Fruit fly (Drosophila melanogaster) whole organism, pupa: ENCODE results near the gene CG11791.
A peak's percentile ranks its signal among the peaks of the same experiment; 100 is the strongest.

ENCODE experiments used
- CG10348 ChIP-seq: fragments of 200-800 bp; sonication (Bioruptor generic); IDR thresholded peaks from 2 replicates; pipeline ENCODE4 v1.3.6; 2022; ENCODE audit warnings: missing biosample characterization, missing genetic modification characterization
- CG12605 ChIP-seq: fragments of 200-800 bp; sonication (Bioruptor generic); IDR thresholded peaks from 2 replicates; pipeline ENCODE4 v1.3.6; 2022; ENCODE audit warnings: missing biosample characterization, missing genetic modification characterization
- CG13204 ChIP-seq: fragments of 200-800 bp; sonication (Bioruptor generic); optimal IDR thresholded peaks from 2 replicates; lab custom pipeline; 2018; ENCODE audit warnings: missing biosample characterization, mild to moderate bottlenecking, missing genetic modification characterization, moderate library complexity
- CG14655 ChIP-seq: fragments of 200-800 bp; sonication (Bioruptor generic); optimal IDR thresholded peaks from 3 replicates; lab custom pipeline; 2017; ENCODE audit warnings: mild to moderate bottlenecking, missing biosample characterization, missing genetic modification reagents, missing genetic modification characterization
- CG15710 ChIP-seq: fragments of 200-800 bp; sonication (Bioruptor generic); optimal IDR thresholded peaks from 2 replicates; lab custom pipeline; 2018; ENCODE audit warnings: missing biosample characterization, mild to moderate bottlenecking, missing genetic modification characterization, moderate library complexity
- CG17806 ChIP-seq: fragments of 200-800 bp; sonication (Bioruptor generic); optimal IDR thresholded peaks from 2 replicates; lab custom pipeline; 2018; ENCODE audit warnings: missing biosample characterization, mild to moderate bottlenecking, missing genetic modification characterization, moderate library complexity
- CG32121 ChIP-seq: fragments of 200-800 bp; sonication (Bioruptor generic); IDR thresholded peaks from 2 replicates; pipeline ENCODE4 v1.3.6; 2022; ENCODE audit warnings: missing biosample characterization, missing genetic modification characterization
- CG34367 ChIP-seq: fragments of 200-800 bp; sonication (Bioruptor generic); optimal IDR thresholded peaks from 2 replicates; lab custom pipeline; 2018; ENCODE audit warnings: missing biosample characterization, mild to moderate bottlenecking, missing genetic modification characterization
- CG4496 ChIP-seq: fragments of 200-800 bp; sonication (Bioruptor generic); IDR thresholded peaks from 3 replicates; pipeline ENCODE4 v1.3.6; 2022; ENCODE audit warnings: missing biosample characterization, missing genetic modification characterization
- CG8159 ChIP-seq: fragments of 200-800 bp; sonication (Bioruptor generic); optimal IDR thresholded peaks from 3 replicates; lab custom pipeline; 2018; ENCODE audit warnings: missing biosample characterization, mild to moderate bottlenecking, missing genetic modification characterization, moderate library complexity
- CG8301 ChIP-seq: fragments of 200-800 bp; sonication (Bioruptor generic); optimal IDR thresholded peaks from 2 replicates; lab custom pipeline; 2018; ENCODE audit warnings: missing biosample characterization, mild to moderate bottlenecking, missing genetic modification characterization
- CG9948 ChIP-seq: fragments of 200-800 bp; sonication (Bioruptor generic); optimal IDR thresholded peaks from 2 replicates; lab custom pipeline; 2018; ENCODE audit warnings: missing biosample characterization, mild to moderate bottlenecking, missing genetic modification characterization, moderate library complexity
- D1 ChIP-seq: fragments of 200-800 bp; sonication (Bioruptor generic); optimal IDR thresholded peaks from 2 replicates; lab custom pipeline; 2018; ENCODE audit warnings: missing biosample characterization, mild to moderate bottlenecking, missing genetic modification characterization, moderate library complexity
- EcR ChIP-seq: fragments of 200-800 bp; sonication (Bioruptor generic); optimal IDR thresholded peaks from 3 replicates; lab custom pipeline; 2019; ENCODE audit warnings: missing biosample characterization, missing genetic modification characterization, mild to moderate bottlenecking, moderate library complexity, missing genetic modification reagents
- Ets98B ChIP-seq: fragments of 200-800 bp; sonication (Bioruptor generic); IDR thresholded peaks from 2 replicates; pipeline ENCODE4 v1.3.6; 2022; ENCODE audit warnings: missing biosample characterization, missing genetic modification characterization
- Pif1A ChIP-seq: fragments of 200-800 bp; sonication (Bioruptor generic); optimal IDR thresholded peaks from 3 replicates; lab custom pipeline; 2016; ENCODE audit warnings: missing biosample characterization, missing genetic modification characterization
- Pif1B ChIP-seq: fragments of 200-800 bp; sonication (Bioruptor generic); optimal IDR thresholded peaks from 3 replicates; lab custom pipeline; 2016; ENCODE audit warnings: missing biosample characterization, missing genetic modification characterization
- Snoo ChIP-seq: fragments of 200-800 bp; sonication (Bioruptor generic); optimal IDR thresholded peaks from 3 replicates; lab custom pipeline; 2017; ENCODE audit warnings: missing biosample characterization, mild to moderate bottlenecking, missing genetic modification characterization, inconsistent platforms
- fd96Ca ChIP-seq: fragments of 200-800 bp; sonication (Bioruptor generic); IDR thresholded peaks from 3 replicates; pipeline ENCODE4 v1.3.6; 2022; ENCODE audit warnings: missing biosample characterization, missing genetic modification characterization
- gl ChIP-seq: fragments of 200-800 bp; sonication (Bioruptor generic); optimal IDR thresholded peaks from 2 replicates; lab custom pipeline; 2018; ENCODE audit warnings: missing biosample characterization, mild to moderate bottlenecking, missing genetic modification characterization
- rn ChIP-seq: fragments of 200-800 bp; sonication (Bioruptor generic); IDR thresholded peaks from 2 replicates; pipeline ENCODE4 v1.3.6; 2022; ENCODE audit warnings: missing biosample characterization, missing genetic modification characterization

Gene CG11791

dm6 chr3R:25060462-25060861 is 11.0 kb downstream of the CG11791 start:
- TF ChIP-seq EcR (GFP tag; lab: Kevin White, UChicago) (no peak), CG13204 (GFP tag; lab: Kevin White, UChicago) (no peak), CG14655 (GFP tag; lab: Kevin White, UChicago) (no peak), Pif1B (GFP tag; lab: Kevin White, UChicago) (no peak), Snoo (tag; lab: Kevin White, UChicago) (no peak), rn (no peak), gl (tag; lab: Kevin White, UChicago) (no peak), CG15710 (no peak), D1 (tag; lab: Kevin White, UChicago) (no peak), CG8301 (tag; lab: Kevin White, UChicago) (no peak), Pif1A (GFP tag; lab: Kevin White, UChicago) (no peak), CG4496 (GFP tag; lab: Robert Waterston, UW) (no peak), CG34367 (tag; lab: Kevin White, UChicago) (no peak)

- TF ChIP-seq fd96Ca (GFP tag; lab: Robert Waterston, UW) (no peak), CG17806 (tag; lab: Kevin White, UChicago) (no peak), CG32121 (no peak), CG13204 (GFP tag; lab: Kevin White, UChicago) (no peak)
These were observed 15.8 kb downstream of the CG11791 start, which contains the start of the genes veli and PQBP1 for dm6 chr3R:25064907-25065841. TSS of gene veli (minus strand) at chr3R:25065591. TSS of gene PQBP1 (plus strand) at chr3R:25065791.

- TF ChIP-seq CG17806 (tag; lab: Kevin White, UChicago) (no peak), Snoo (tag; lab: Kevin White, UChicago) (no peak), CG14655 (GFP tag; lab: Kevin White, UChicago) (no peak), CG15710 (no peak), CG8159 (tag; lab: Kevin White, UChicago) (no peak), Pif1B (GFP tag; lab: Kevin White, UChicago) (no peak), CG10348 (GFP tag; lab: Robert Waterston, UW) (no peak), CG12605 (no peak), CG32121 (no peak), CG9948 (tag; lab: Kevin White, UChicago) (no peak), Ets98B (GFP tag; lab: Robert Waterston, UW) (no peak), Pif1A (GFP tag; lab: Kevin White, UChicago) (no peak), CG4496 (GFP tag; lab: Robert Waterston, UW) (no peak), gl (tag; lab: Kevin White, UChicago) (no peak), CG13204 (GFP tag; lab: Kevin White, UChicago) (no peak), CG8301 (tag; lab: Kevin White, UChicago) (no peak), EcR (GFP tag; lab: Kevin White, UChicago) (no peak), rn (no peak), fd96Ca (GFP tag; lab: Robert Waterston, UW) (no peak), CG34367 (tag; lab: Kevin White, UChicago) (no peak)
- TF ChIP-seq, all 21 proteins: peak for 0
These were observed 17.4 kb downstream of the CG11791 start for dm6 chr3R:25066856-25067255.

- TF ChIP-seq CG12605 (no peak), D1 (tag; lab: Kevin White, UChicago) (no peak), Pif1B (GFP tag; lab: Kevin White, UChicago) (no peak), CG8301 (tag; lab: Kevin White, UChicago) (no peak), Ets98B (GFP tag; lab: Robert Waterston, UW) (no peak), CG32121 (peak; percentile 42; the same call in 1 of the 2 replicates), Snoo (tag; lab: Kevin White, UChicago) (peak; percentile 21), CG17806 (tag; lab: Kevin White, UChicago) (peak; percentile 28), CG4496 (GFP tag; lab: Robert Waterston, UW) (no peak; the same call in 2 of the 3 replicates), fd96Ca (GFP tag; lab: Robert Waterston, UW) (no peak), EcR (GFP tag; lab: Kevin White, UChicago) (no peak), CG34367 (tag; lab: Kevin White, UChicago) (no peak), CG10348 (GFP tag; lab: Robert Waterston, UW) (no peak), CG13204 (GFP tag; lab: Kevin White, UChicago) (no peak), CG14655 (GFP tag; lab: Kevin White, UChicago) (no peak), CG15710 (peak; percentile 53), CG8159 (tag; lab: Kevin White, UChicago) (no peak), gl (tag; lab: Kevin White, UChicago) (no peak)
These were observed 20.2 kb downstream of the CG11791 start, which contains the start of the genes Stt3B and CG11839 for dm6 chr3R:25069569-25069968. TSS of gene Stt3B (minus strand) at chr3R:25069637. TSS of gene CG11839 (plus strand) at chr3R:25069927.

dm6 chr3R:25070871-25071270 is 21.5 kb downstream of the CG11791 start, which contains the start of gene CG11836:
TSS of gene CG11836 (plus strand) at chr3R:25071126.
- TF ChIP-seq CG14655 (GFP tag; lab: Kevin White, UChicago) (no peak), CG34367 (tag; lab: Kevin White, UChicago) (no peak), CG8159 (tag; lab: Kevin White, UChicago) (no peak), CG12605 (no peak), Pif1A (GFP tag; lab: Kevin White, UChicago) (no peak), D1 (tag; lab: Kevin White, UChicago) (no peak), CG9948 (tag; lab: Kevin White, UChicago) (no peak), EcR (GFP tag; lab: Kevin White, UChicago) (no peak), Pif1B (GFP tag; lab: Kevin White, UChicago) (no peak), CG10348 (GFP tag; lab: Robert Waterston, UW) (no peak), Snoo (tag; lab: Kevin White, UChicago) (no peak), rn (no peak), fd96Ca (GFP tag; lab: Robert Waterston, UW) (no peak), CG13204 (GFP tag; lab: Kevin White, UChicago) (no peak), Ets98B (GFP tag; lab: Robert Waterston, UW) (no peak), CG15710 (no peak), gl (tag; lab: Kevin White, UChicago) (no peak)
- TF ChIP-seq, all 21 proteins: peak for 0
